Worm (Caenorhabditis elegans) whole organism, early embryonic: ENCODE results near the gene egl-15.

ENCODE experiments used
- B0310.2 ChIP-seq: sonication (generic microtip); optimal IDR thresholded peaks from 2 replicates; lab custom pipeline; 2016; ENCODE audit warnings: mild to moderate bottlenecking, missing genetic modification characterization, missing compliant biosample characterization
- F13C5.2 ChIP-seq: sonication (generic microtip); optimal IDR thresholded peaks from 2 replicates; lab custom pipeline; 2017; ENCODE audit warnings: mild to moderate bottlenecking, missing genetic modification characterization, inconsistent platforms, missing compliant biosample characterization
- aly-1 ChIP-seq: sonication (generic microtip); optimal IDR thresholded peaks from 2 replicates; lab custom pipeline; 2016; ENCODE audit warnings: missing genetic modification characterization, missing compliant biosample characterization
- ama-1 ChIP-seq: fragments of 150-350 bp; optimal IDR thresholded peaks from 2 replicates; lab custom pipeline; 2014
- ceh-13 ChIP-seq: fragments of 200-800 bp; sonication (Bioruptor generic); optimal IDR thresholded peaks from 2 replicates; lab custom pipeline; 2018; ENCODE audit warnings: mild to moderate bottlenecking, missing genetic modification characterization, missing compliant biosample characterization
- ceh-36 ChIP-seq: sonication (generic microtip); optimal IDR thresholded peaks from 2 replicates; lab custom pipeline; 2016; ENCODE audit warnings: missing genetic modification characterization, inconsistent platforms, missing compliant biosample characterization
- ets-7 ChIP-seq: sonication (generic microtip); optimal IDR thresholded peaks from 2 replicates; lab custom pipeline; 2016; ENCODE audit warnings: missing genotype, missing genetic modification characterization, missing compliant biosample characterization
- flt-1 ChIP-seq: fragments of 200-800 bp; sonication (Bioruptor generic); IDR thresholded peaks from 2 replicates; pipeline ENCODE4 v1.3.6; 2022; ENCODE audit warnings: missing genetic modification characterization, missing compliant biosample characterization
- hmbx-1 ChIP-seq: sonication (generic microtip); optimal IDR thresholded peaks from 2 replicates; lab custom pipeline; 2016; ENCODE audit warnings: mild to moderate bottlenecking, missing genetic modification characterization, missing compliant biosample characterization
- hmg-4 ChIP-seq: fragments of 200-800 bp; sonication (Bioruptor generic); optimal IDR thresholded peaks from 2 replicates; lab custom pipeline; 2018; ENCODE audit warnings: mild to moderate bottlenecking, missing genetic modification characterization, missing compliant biosample characterization
- hnd-1 ChIP-seq: sonication (generic microtip); optimal IDR thresholded peaks from 2 replicates; lab custom pipeline; 2016; ENCODE audit warnings: missing genetic modification characterization, missing compliant biosample characterization
- pes-1 ChIP-seq: fragments of 200-800 bp; sonication (Bioruptor generic); IDR thresholded peaks from 2 replicates; pipeline ENCODE4 v1.3.6; 2022; ENCODE audit warnings: missing genetic modification reagents, missing genetic modification characterization, missing compliant biosample characterization
- scrt-1 ChIP-seq: fragments of 200-800 bp; sonication (Bioruptor generic); IDR thresholded peaks from 2 replicates; pipeline ENCODE4 v1.3.6; 2022; ENCODE audit warnings: missing genetic modification characterization, missing compliant biosample characterization
- sea-1 ChIP-seq: fragments of 200-800 bp; sonication (Bioruptor generic); conservative IDR thresholded peaks from 2 replicates; pipeline ENCODE4 v1.3.6; 2022; ENCODE audit warnings: missing genetic modification characterization, missing compliant biosample characterization
- tbx-11 ChIP-seq: fragments of 200-800 bp; sonication (Bioruptor generic); IDR thresholded peaks from 2 replicates; pipeline ENCODE4 v1.3.6; 2022; ENCODE audit warnings: missing genetic modification characterization, missing compliant biosample characterization
- tbx-37 ChIP-seq: fragments of 200-800 bp; sonication (Bioruptor generic); conservative IDR thresholded peaks from 2 replicates; pipeline ENCODE4 v1.3.6; 2022; ENCODE audit warnings: missing genetic modification reagents, missing genetic modification characterization, missing compliant biosample characterization
- tra-4 ChIP-seq: sonication (generic microtip); optimal IDR thresholded peaks from 2 replicates; lab custom pipeline; 2017; ENCODE audit warnings: missing genetic modification characterization, missing compliant biosample characterization

The egl-15 gene

ce11 chrX:11057028-11057427 is 40.8 kb downstream of the egl-15 start, which contains the start of gene lpr-3:
Gene lpr-3 (plus strand): TSS chrX:11057401.
- TF ChIP-seq sea-1 (GFP tag; lab: Robert Waterston, UW) (0 out of 2 replicates have a peak, but pooled peaks have one; percentile 21), hmg-4 (peak; percentile 34), B0310.2 (no peak)

DNA sequence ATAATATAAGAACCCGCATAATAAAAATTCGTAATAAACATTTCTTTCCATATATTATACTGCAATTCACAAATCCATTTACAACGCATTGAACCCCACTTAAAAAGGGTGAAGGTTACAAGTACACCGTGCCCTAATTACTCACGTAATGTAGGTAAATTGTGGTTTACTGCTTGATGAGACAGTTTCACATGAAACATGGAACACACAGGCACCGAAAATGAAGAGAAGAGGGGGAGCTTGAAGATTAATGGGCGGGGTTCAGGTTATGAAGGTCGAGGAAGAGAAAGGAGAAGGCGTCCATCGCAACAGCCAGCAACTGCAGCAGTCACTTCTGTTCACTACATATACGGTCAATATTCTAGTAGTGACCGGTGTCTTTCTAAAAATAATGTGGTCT is 43.5 kb downstream of the egl-15 start, which contains the start of gene lpr-6:
lpr-6 (plus strand) TSS at position 251 of the 400 bp plus-strand sequence.
- TF ChIP-seq tbx-11 (GFP tag; lab: Robert Waterston, UW) (no peak), pes-1 (GFP tag; lab: Robert Waterston, UW) (no peak), aly-1 (tag; lab: Kevin White, UChicago) (no peak), flt-1 (no peak), ceh-36 (tag; lab: Kevin White, UChicago) (no peak), ceh-13 (no peak), hmg-4 (no peak), ets-7 (tag; lab: Kevin White, UChicago) (no peak), hmbx-1 (tag; lab: Kevin White, UChicago) (no peak), ama-1 (lab: Kevin White, UChicago) (no peak), scrt-1 (GFP tag; lab: Robert Waterston, UW) (no peak), tbx-37 (no peak), sea-1 (GFP tag; lab: Robert Waterston, UW) (no peak)

DNA sequence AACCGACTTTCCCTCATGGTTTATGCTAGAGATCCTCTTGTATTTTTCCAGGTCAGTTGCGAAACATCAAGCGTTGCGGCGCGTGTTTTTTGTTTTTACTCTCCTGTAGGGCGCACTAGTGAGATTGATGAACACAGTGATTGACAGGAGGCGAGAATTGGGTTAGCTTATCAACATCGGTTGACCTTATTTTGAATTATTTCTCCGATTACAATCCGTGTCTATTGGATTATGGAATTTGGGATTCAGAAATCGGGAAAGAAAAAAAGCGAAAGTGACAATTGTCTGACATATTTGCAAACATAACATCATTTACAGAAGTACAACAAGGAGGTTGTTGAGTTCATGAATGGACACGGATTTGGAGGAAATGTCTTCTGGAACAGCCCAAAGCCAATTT is 44.7 kb downstream of the egl-15 start:
- TF ChIP-seq pes-1 (GFP tag; lab: Robert Waterston, UW) = no peak
- TF ChIP-seq tbx-11 (GFP tag; lab: Robert Waterston, UW) = no peak
- no peak for TF ChIP-seq aly-1 (tag; lab: Kevin White, UChicago)

- TF ChIP-seq flt-1 (no peak), B0310.2 (no peak)
Measured at ce11 chrX:11061904-11062303, 45.7 kb downstream of the egl-15 start, which contains the start of gene lpr-5. Gene lpr-5 (plus strand): TSS chrX:11062123.

- TF ChIP-seq pes-1 (GFP tag; lab: Robert Waterston, UW) (no peak), ceh-13 (no peak), scrt-1 (GFP tag; lab: Robert Waterston, UW) (no peak), tbx-11 (GFP tag; lab: Robert Waterston, UW) (no peak), ama-1 (lab: Kevin White, UChicago) (no peak), tbx-37 (no peak), ceh-36 (tag; lab: Kevin White, UChicago) (no peak), hmg-4 (no peak), ets-7 (tag; lab: Kevin White, UChicago) (no peak), aly-1 (tag; lab: Kevin White, UChicago) (no peak), sea-1 (GFP tag; lab: Robert Waterston, UW) (no peak), flt-1 (no peak), tra-4 (no peak), B0310.2 (no peak), hnd-1 (no peak)
Measured at ce11 chrX:11064799-11065198, 48.6 kb downstream of the egl-15 start, which contains the start of gene lpr-4. Gene lpr-4 (plus strand): TSS chrX:11065126.

DNA sequence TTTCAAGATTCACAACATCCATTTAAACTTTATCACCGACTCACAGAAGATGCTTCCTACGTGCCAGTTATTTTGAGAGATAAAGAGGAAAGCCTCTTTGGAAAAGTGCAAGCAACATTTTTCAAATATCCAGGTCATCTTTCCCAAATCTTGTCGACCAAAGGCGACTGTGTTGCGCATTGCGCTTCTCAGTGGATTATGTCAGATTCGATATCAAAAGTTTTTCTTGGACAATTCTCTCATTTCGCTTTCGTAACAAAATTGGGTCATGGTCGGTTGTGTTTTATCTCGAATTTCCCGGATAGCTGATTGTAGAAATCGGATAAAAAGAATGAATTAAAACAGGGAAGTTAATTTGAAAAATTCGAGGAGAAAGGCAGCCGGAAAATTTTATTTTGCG is 51.1 kb downstream of the egl-15 start:
- TF ChIP-seq tbx-37 = no peak
- TF ChIP-seq ceh-13 = no peak

- no peak for TF ChIP-seq flt-1
- TF ChIP-seq F13C5.2 = no peak
- TF ChIP-seq scrt-1 (GFP tag; lab: Robert Waterston, UW) = no peak
- no peak for TF ChIP-seq tra-4
- TF ChIP-seq sea-1 (GFP tag; lab: Robert Waterston, UW) = no peak
- no peak for TF ChIP-seq ama-1 (lab: Kevin White, UChicago)
- no peak for TF ChIP-seq hmbx-1 (tag; lab: Kevin White, UChicago)
- TF ChIP-seq tbx-37 = no peak
- no peak for TF ChIP-seq ets-7 (tag; lab: Kevin White, UChicago)
- TF ChIP-seq hnd-1 = no peak
- no peak for TF ChIP-seq B0310.2
- TF ChIP-seq tbx-11 (GFP tag; lab: Robert Waterston, UW) = no peak
- no peak for TF ChIP-seq hmg-4
- no peak for TF ChIP-seq ceh-36 (tag; lab: Kevin White, UChicago)
- TF ChIP-seq aly-1 (tag; lab: Kevin White, UChicago) = no peak
- TF ChIP-seq pes-1 (GFP tag; lab: Robert Waterston, UW) = no peak
- TF ChIP-seq ceh-13 = no peak
Measured at ce11 chrX:11068334-11068733, 52.1 kb downstream of the egl-15 start, which contains the start of gene apt-9. Gene apt-9 (plus strand): TSS chrX:11068527.

- TF ChIP-seq hmg-4 = peak; percentile 29
- no peak for TF ChIP-seq pes-1 (GFP tag; lab: Robert Waterston, UW)
Measured at ce11 chrX:11072701-11073100, 56.5 kb downstream of the egl-15 start.
